Fruit fly (Drosophila melanogaster) Kc167 (cell line): ENCODE data around the gene CG7289.

ENCODE experiments used
- Myc ChIP-seq: fragments of >200 bp; optimal IDR thresholded peaks from 2 replicates; lab custom pipeline; 2017; ENCODE audit warnings: missing external identifiers
- Sin3A ChIP-seq: fragments of >200 bp; optimal IDR thresholded peaks from 2 replicates; lab custom pipeline; 2018; ENCODE audit warnings: missing external identifiers
- h ChIP-seq: fragments of >200 bp; optimal IDR thresholded peaks from 3 replicates; lab custom pipeline; 2018; ENCODE audit warnings: missing external identifiers
- insv ChIP-seq: fragments of >200 bp; optimal IDR thresholded peaks from 3 replicates; lab custom pipeline; 2018; ENCODE audit warnings: missing external identifiers
- psq ChIP-seq: fragments of >200 bp; optimal IDR thresholded peaks from 2 replicates; lab custom pipeline; 2017; ENCODE audit warnings: missing external identifiers
- ttk ChIP-seq: sonication (Bioruptor generic); optimal IDR thresholded peaks from 2 replicates; lab custom pipeline; 2017; ENCODE audit warnings: missing external identifiers

CG7289 gene

DNA sequence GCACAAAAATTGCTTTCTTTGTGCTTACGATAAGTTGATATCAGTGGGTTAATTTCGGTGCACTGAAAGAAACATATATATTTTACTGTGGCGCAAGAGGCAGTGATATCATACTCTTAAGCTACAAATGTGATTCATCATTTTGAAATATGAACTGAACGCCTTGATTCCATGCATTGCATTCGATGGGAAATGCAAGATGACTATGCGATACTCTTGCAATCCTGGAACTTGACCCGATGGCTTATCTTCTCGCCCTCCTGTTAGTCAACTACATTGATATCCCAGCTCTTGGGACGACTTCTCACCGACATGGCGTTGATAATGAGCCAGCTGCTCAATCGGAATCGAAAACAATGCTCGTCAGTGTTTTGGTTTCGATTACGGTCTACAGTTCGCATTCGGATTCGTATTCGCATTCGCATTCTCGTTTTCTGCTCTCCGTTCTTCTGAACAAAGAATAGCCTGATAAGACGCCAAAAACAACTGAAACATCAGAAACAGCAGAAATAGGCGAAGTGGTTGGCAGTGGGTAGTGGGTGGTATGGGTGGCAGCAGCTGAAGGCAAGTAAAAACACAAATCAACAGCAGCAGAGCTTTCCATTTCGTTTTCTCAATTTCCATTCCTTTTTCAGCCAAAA is 7.4 kb downstream of the CG7289 start:
- TF ChIP-seq h (lab: Kevin White, UChicago), result no peak
- TF ChIP-seq ttk (lab: Kevin White, UChicago), result no peak
- TF ChIP-seq psq (lab: Kevin White, UChicago), result no peak
- TF ChIP-seq Myc (lab: Kevin White, UChicago), result no peak

DNA sequence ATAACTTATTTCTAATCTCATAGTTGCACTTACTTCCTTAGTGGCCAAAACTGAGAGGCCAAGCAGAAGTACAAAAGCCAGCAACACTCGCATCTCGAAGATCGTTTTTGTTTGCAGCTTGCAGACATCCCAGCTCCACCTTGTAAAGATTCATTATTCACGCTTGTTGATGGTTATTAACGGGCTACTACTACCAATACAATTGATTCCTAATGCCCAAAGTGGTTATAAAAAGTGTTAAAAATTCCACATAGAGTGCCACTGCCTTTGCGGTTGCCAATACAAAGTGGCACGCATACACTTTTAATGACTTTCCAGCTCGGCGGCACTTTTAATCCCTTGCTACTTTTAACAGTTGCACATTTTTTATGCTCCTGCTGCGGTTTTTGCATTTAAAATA is 10.0 kb downstream of the CG7289 start, which contains the start of gene Obp22a:
Gene Obp22a, minus strand, starts transcription at position 101 of the 400 bp plus-strand sequence.
- TF ChIP-seq Sin3A (lab: Kevin White, UChicago), result no peak
- TF ChIP-seq psq (lab: Kevin White, UChicago), result no peak
- TF ChIP-seq insv (lab: Kevin White, UChicago), result no peak
- no peak for TF ChIP-seq Myc (lab: Kevin White, UChicago)
- TF ChIP-seq ttk (lab: Kevin White, UChicago), result no peak
- no peak for TF ChIP-seq h (lab: Kevin White, UChicago)

DNA sequence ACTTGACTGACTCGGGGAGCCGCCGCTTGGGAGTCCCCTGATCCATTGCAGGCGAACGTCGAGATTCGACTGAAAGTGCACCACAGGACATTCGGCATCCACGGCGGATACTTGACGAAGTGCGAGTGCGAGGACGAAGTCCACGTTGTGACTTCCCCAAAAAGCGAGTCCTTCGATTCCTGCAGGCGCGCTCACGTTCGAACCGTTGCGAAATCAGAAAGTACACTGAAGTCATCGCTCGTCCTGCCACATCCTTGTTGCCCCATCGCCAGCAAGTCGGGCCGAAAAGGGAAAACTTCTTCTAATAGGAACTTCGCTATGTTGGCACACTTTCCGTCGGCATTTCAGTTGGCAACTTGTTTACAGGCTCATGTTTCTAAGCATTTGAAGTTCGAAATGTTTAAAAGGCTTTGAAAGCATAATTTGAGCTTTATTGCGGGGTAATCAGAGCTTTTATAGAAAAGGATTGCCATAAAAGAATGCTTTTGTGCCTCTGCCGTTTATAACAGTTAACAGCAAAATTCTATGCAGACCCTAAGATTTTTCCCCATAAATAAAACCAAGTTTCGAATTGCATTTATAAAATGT is 24.2 kb downstream of the CG7289 start, which contains the start of gene CG33543:
Gene CG33543, minus strand, starts transcription at position 232 of the 588 bp plus-strand sequence.
- TF ChIP-seq psq (lab: Kevin White, UChicago) (no peak), Myc (lab: Kevin White, UChicago) (no peak), insv (lab: Kevin White, UChicago) (no peak), h (lab: Kevin White, UChicago) (no peak), Sin3A (lab: Kevin White, UChicago) (no peak), ttk (lab: Kevin White, UChicago) (no peak)

DNA sequence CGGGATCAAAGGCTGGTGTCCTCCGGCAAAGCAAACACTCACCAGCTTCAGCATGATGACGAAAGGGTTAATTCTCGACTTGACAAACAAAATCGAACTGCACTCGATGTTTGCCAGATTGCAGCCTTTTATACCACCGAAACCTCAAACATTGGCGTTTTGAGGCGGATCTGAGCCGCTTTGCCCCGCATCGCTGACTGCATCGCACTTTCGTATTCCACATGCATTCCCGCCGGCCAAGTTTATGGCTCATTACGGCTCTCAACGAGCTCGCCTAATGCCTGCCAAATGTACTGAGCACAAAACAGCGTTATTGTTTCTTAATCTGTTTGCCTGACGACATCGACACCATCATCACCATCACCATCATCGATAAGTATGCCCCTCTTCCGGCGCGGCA is 25.1 kb downstream of the CG7289 start, which contains the start of gene CG15353:
Gene CG15353, minus strand, starts transcription at position 101 of the 400 bp plus-strand sequence.
- TF ChIP-seq h (lab: Kevin White, UChicago), result no peak
- TF ChIP-seq ttk (lab: Kevin White, UChicago), result no peak
- TF ChIP-seq psq (lab: Kevin White, UChicago), result no peak
- TF ChIP-seq insv (lab: Kevin White, UChicago), result no peak
- no peak for TF ChIP-seq Sin3A (lab: Kevin White, UChicago)
- no peak for TF ChIP-seq Myc (lab: Kevin White, UChicago)

DNA sequence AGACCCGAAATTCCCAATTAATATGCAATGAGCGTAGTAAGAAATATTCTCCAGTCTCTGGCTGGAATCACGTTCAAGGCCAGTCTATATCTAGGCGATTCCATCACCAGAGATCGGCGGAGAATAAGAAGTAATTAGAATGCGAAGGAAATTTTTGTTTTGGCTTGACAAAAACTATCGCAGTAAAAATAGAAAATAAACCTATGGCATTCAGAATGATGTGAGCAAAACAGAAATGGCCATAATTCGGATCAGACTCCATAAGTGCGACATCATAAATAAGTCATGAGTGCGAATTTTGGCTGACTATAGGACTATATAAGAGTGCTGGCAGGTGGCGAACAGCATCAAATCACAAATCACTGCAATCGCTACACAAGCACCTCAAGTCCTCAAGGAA is 26.1 kb downstream of the CG7289 start, which contains the start of gene Nplp4:
Gene Nplp4, plus strand, starts transcription at position 301 of the 400 bp plus-strand sequence.
- TF ChIP-seq Myc (lab: Kevin White, UChicago) (no peak), insv (lab: Kevin White, UChicago) (no peak), h (lab: Kevin White, UChicago) (no peak), ttk (lab: Kevin White, UChicago) (no peak), psq (lab: Kevin White, UChicago) (no peak), Sin3A (lab: Kevin White, UChicago) (no peak)

DNA sequence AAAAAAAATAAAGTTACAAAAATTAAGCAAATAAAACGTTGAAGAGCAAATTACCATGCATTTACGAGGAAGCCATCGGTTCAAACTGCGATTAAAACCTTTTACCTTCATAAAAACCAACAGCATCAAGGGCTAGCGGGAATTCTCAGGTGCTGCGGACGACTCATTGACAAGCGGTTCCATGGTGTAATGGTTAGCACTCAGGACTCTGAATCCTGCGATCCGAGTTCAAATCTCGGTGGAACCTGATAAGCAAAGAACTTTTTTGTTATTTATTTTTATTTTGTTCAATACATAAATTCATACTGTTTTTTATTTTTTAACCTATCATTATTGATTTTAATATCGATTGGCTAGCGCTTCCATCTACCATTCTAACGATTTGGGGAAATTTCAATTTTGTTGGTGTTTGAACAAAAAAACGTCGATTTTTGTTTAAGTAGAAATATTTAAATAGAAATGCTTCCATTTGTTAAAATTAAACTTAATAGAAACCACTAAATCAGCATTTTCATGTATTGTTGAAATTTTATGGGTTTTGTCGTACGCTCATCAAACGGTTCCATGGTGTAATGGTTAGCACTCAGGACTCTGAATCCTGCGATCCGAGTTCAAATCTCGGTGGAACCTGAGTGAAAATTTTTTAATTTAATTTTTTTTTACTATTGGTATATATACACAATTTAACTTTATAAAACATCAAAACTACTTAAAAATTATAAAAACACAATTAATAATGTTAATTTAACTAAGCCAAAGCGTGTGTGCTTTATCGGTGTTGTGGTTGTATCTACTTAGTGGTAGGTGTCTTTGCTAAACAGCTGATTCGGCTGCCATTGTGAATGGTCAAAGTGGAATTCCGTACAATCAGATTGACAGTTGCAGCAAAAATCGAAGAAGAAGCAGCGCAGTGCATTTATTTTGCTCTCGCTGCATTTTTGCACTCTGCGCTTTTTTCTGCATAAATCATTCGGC is 27.2 kb downstream of the CG7289 start, which contains the start of gene CG4238:
Gene CG4238, plus strand, starts transcription at position 880 of the 975 bp plus-strand sequence.
- TF ChIP-seq ttk (lab: Kevin White, UChicago) (no peak), Myc (lab: Kevin White, UChicago) (no peak), psq (lab: Kevin White, UChicago) (no peak), h (lab: Kevin White, UChicago) (no peak), insv (lab: Kevin White, UChicago) (no peak), Sin3A (lab: Kevin White, UChicago) (no peak)

DNA sequence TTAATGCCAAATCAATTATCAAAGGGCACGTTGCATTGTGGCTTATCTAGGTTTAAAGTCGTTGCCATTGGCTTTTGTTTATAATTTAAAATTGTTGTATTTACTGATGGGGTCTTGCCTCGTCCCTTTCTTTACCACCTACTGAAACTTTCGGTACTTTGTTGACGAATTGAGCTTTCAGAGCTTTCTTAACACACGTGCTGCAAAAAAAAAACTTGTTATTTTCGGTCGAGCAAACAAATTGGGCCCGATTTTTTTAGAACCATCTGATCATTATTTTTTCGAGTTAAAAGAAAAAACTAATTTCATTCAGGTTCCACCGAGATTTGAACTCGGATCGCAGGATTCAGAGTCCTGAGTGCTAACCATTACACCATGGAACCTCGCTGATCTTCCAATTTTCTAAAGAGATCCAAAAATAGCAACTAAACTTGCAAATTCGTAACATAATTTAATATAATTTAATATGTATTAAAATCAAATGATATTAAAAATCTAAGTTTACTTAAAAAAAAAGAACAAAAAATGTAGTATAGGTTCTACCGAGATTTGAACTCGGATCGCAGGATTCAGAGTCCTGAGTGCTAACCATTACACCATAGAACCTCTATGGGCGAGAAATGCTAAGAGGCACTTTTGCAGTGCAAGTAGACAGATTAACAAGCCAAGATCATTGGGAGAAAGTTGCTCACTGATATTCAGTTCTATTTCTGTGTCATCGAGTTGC is 28.5 kb downstream of the CG7289 start:
- TF ChIP-seq h (lab: Kevin White, UChicago) (no peak), psq (lab: Kevin White, UChicago) (no peak), ttk (lab: Kevin White, UChicago) (no peak), insv (lab: Kevin White, UChicago) (no peak), Myc (lab: Kevin White, UChicago) (no peak), Sin3A (lab: Kevin White, UChicago) (no peak)

DNA sequence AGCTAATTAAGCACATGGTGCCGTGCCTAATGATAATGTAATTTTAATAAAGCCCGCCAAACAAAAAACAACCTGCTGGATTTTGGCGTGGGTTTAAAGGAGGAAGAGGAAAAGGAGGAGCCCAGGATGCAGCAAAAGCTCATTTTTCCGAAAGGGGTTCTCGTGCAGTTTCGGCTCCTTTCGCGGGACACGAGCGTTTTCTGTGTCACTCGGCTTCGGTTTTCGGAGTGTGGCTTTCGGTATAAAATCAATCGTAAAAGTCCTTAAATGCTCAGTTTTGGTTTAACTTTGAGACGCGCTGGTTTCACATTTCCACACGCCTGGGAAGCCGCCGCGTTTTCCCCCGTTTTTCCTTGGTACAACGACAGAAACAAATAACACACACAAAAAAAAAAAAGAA is 29.4 kb downstream of the CG7289 start:
- TF ChIP-seq h (lab: Kevin White, UChicago), result no peak
- TF ChIP-seq Sin3A (lab: Kevin White, UChicago), result no peak
- TF ChIP-seq insv (lab: Kevin White, UChicago), result no peak
- TF ChIP-seq psq (lab: Kevin White, UChicago), result no peak
- no peak for TF ChIP-seq Myc (lab: Kevin White, UChicago)
- no peak for TF ChIP-seq ttk (lab: Kevin White, UChicago)

DNA sequence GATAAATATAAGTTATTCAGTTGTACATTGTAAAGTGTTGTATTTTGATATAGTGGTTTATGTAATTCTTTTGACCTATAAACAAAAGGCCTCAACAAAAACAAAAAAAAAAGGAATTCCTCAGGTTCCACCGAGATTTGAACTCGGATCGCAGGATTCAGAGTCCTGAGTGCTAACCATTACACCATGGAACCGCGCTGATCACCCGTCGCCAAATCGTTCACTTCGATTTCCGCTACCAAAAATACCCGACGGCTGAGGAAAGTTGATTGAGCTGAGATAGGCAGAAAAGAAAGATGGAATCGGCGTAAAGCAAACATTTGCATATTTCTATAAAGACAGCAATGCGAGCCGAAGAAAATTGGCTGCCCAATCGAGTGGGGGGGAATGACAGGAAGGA is 31.0 kb downstream of the CG7289 start:
- TF ChIP-seq psq (lab: Kevin White, UChicago), result no peak
- no peak for TF ChIP-seq h (lab: Kevin White, UChicago)
- TF ChIP-seq Sin3A (lab: Kevin White, UChicago), result no peak
- TF ChIP-seq insv (lab: Kevin White, UChicago), result no peak
- no peak for TF ChIP-seq ttk (lab: Kevin White, UChicago)
- no peak for TF ChIP-seq Myc (lab: Kevin White, UChicago)
